Worm (Caenorhabditis elegans) whole organism, mixed stage, embryonic: Measurements from ENCODE around the gene F40G9.12.

ENCODE experiments used
- blmp-1 ChIP-seq: fragments of 150-350 bp; optimal IDR thresholded peaks from 2 replicates; lab custom pipeline; 2014; ENCODE audit warnings: missing biosample characterization, missing genetic modification characterization
- ceh-39 ChIP-seq: fragments of 150-350 bp; optimal IDR thresholded peaks from 2 replicates; lab custom pipeline; 2014; ENCODE audit warnings: missing biosample characterization, missing genetic modification characterization
- elt-1 ChIP-seq: sonication (generic microtip); optimal IDR thresholded peaks from 2 replicates; lab custom pipeline; 2017; ENCODE audit warnings: missing genetic modification characterization, mild to moderate bottlenecking, missing compliant biosample characterization, antibody characterized with exemption, moderate library complexity, borderline replicate concordance; ENCODE audit not compliant: insufficient read depth
- lsy-2 ChIP-seq: fragments of 150-350 bp; optimal IDR thresholded peaks from 2 replicates; lab custom pipeline; 2014; ENCODE audit warnings: missing biosample characterization, missing genetic modification characterization
- nhr-237 ChIP-seq: fragments of 150-350 bp; optimal IDR thresholded peaks from 2 replicates; lab custom pipeline; 2014; ENCODE audit warnings: missing biosample characterization, missing genetic modification characterization
- nhr-28 ChIP-seq: fragments of 150-350 bp; optimal IDR thresholded peaks from 2 replicates; lab custom pipeline; 2014; ENCODE audit warnings: missing biosample characterization, missing genetic modification characterization
- pha-4 ChIP-seq: fragments of 150-350 bp; optimal IDR thresholded peaks from 2 replicates; lab custom pipeline; 2018; ENCODE audit warnings: missing biosample characterization, missing genetic modification reagents, missing genetic modification characterization
- sptf-1 ChIP-seq: sonication (generic microtip); optimal IDR thresholded peaks from 2 replicates; lab custom pipeline; 2017; ENCODE audit warnings: mild to moderate bottlenecking, missing genetic modification characterization, moderate library complexity, missing compliant biosample characterization
- ztf-11 ChIP-seq: fragments of 150-350 bp; optimal IDR thresholded peaks from 2 replicates; lab custom pipeline; 2014; ENCODE audit warnings: missing biosample characterization, missing genetic modification characterization

- no peak for TF ChIP-seq nhr-237 (tag; lab: Kevin White, UChicago)
- TF ChIP-seq ztf-11 (tag; lab: Kevin White, UChicago) = no peak
- TF ChIP-seq ceh-39 (tag; lab: Kevin White, UChicago) = no peak
- TF ChIP-seq lsy-2 = no peak
- no peak for TF ChIP-seq blmp-1 (tag; lab: Kevin White, UChicago)
- TF ChIP-seq nhr-28 (tag; lab: Kevin White, UChicago) = no peak
- TF ChIP-seq sptf-1 (tag; lab: Kevin White, UChicago) = no peak
- no peak for TF ChIP-seq pha-4 (tag; lab: Kevin White, UChicago)
- TF ChIP-seq elt-1 = no peak
Measured at ce11 chrIII:157980-158379, 13.7 kb upstream of the F40G9.12 start.
